Fruit fly (Drosophila melanogaster) whole organism, embryonic: ENCODE results near the gene Arl5.

ENCODE experiments used
- ATbp ChIP-seq: fragments of 200-800 bp; sonication (Bioruptor generic); optimal IDR thresholded peaks from 2 replicates; lab custom pipeline; 2017; ENCODE audit warnings: missing biosample characterization, mild to moderate bottlenecking, missing genetic modification characterization, missing genetic modification reagents
- Atf6 ChIP-seq: fragments of 200-800 bp; sonication (Bioruptor generic); IDR thresholded peaks from 2 replicates; pipeline ENCODE4 v1.3.6; 2022; ENCODE audit warnings: missing biosample characterization, missing genetic modification characterization
- Blimp-1 ChIP-seq: fragments of 200-800 bp; sonication (Bioruptor generic); optimal IDR thresholded peaks from 3 replicates; lab custom pipeline; 2018; ENCODE audit warnings: missing biosample characterization, missing genetic modification characterization, mild to moderate bottlenecking, moderate library complexity, missing genetic modification reagents
- CG13775 ChIP-seq: fragments of 200-800 bp; sonication (Bioruptor generic); optimal IDR thresholded peaks from 3 replicates; lab custom pipeline; 2017; ENCODE audit warnings: missing biosample characterization, mild to moderate bottlenecking, missing genetic modification characterization
- CG14441 ChIP-seq: fragments of 200-800 bp; sonication (Bioruptor generic); IDR thresholded peaks from 2 replicates; pipeline ENCODE4 v1.3.6; 2022; ENCODE audit warnings: missing biosample characterization, missing genetic modification characterization
- CG15601 ChIP-seq: fragments of 200-800 bp; sonication (Bioruptor generic); optimal IDR thresholded peaks from 3 replicates; lab custom pipeline; 2019; ENCODE audit warnings: missing biosample characterization, mild to moderate bottlenecking, missing genetic modification characterization, moderate library complexity
- CG16815 ChIP-seq: fragments of 200-800 bp; sonication (Bioruptor generic); optimal IDR thresholded peaks from 3 replicates; lab custom pipeline; 2017; ENCODE audit warnings: missing biosample characterization, mild to moderate bottlenecking, missing genetic modification characterization
- CG17186 ChIP-seq: fragments of 200-800 bp; sonication (Bioruptor generic); optimal IDR thresholded peaks from 3 replicates; lab custom pipeline; 2017; ENCODE audit warnings: missing biosample characterization, missing genetic modification reagents, missing genetic modification characterization
- CG17612 ChIP-seq: fragments of 200-800 bp; sonication (Bioruptor generic); IDR thresholded peaks from 2 replicates; pipeline ENCODE4 v1.3.6; 2022; ENCODE audit warnings: missing biosample characterization, missing genetic modification characterization
- CG2199 ChIP-seq: fragments of 200-800 bp; sonication (Bioruptor generic); IDR thresholded peaks from 3 replicates; pipeline ENCODE4 v1.3.6; 2022; ENCODE audit warnings: missing biosample characterization, missing genetic modification characterization
- CG30431 ChIP-seq: fragments of 200-800 bp; sonication (Bioruptor generic); optimal IDR thresholded peaks from 2 replicates; lab custom pipeline; 2017; ENCODE audit warnings: missing biosample characterization, missing genetic modification characterization
- CG31224 ChIP-seq: fragments of 200-800 bp; sonication (Bioruptor generic); IDR thresholded peaks from 2 replicates; pipeline ENCODE4 v1.3.6; 2022; ENCODE audit warnings: missing biosample characterization, missing genetic modification characterization
- CG31388 ChIP-seq: fragments of 200-800 bp; sonication (Bioruptor generic); optimal IDR thresholded peaks from 2 replicates; lab custom pipeline; 2016; ENCODE audit warnings: missing biosample characterization, missing genetic modification characterization
- CG3847 ChIP-seq: fragments of 200-800 bp; sonication (Bioruptor generic); IDR thresholded peaks from 2 replicates; pipeline ENCODE4 v1.3.6; 2022; ENCODE audit warnings: missing biosample characterization, missing genetic modification characterization
- CG4404 ChIP-seq: fragments of 200-800 bp; sonication (Bioruptor generic); IDR thresholded peaks from 2 replicates; pipeline ENCODE4 v1.3.6; 2022; ENCODE audit warnings: missing biosample characterization, missing genetic modification characterization
- CG6791 ChIP-seq: fragments of 200-800 bp; sonication (Bioruptor generic); IDR thresholded peaks from 3 replicates; pipeline ENCODE4 v1.3.6; 2022; ENCODE audit warnings: missing biosample characterization, missing genetic modification characterization; ENCODE audit not compliant: partially characterized antibody
- CG7271 ChIP-seq: fragments of 200-800 bp; sonication (Bioruptor generic); optimal IDR thresholded peaks from 2 replicates; lab custom pipeline; 2018; ENCODE audit warnings: missing biosample characterization, mild to moderate bottlenecking, missing genetic modification characterization, moderate library complexity
- CG7745 ChIP-seq: fragments of 200-800 bp; sonication (Bioruptor generic); optimal IDR thresholded peaks from 2 replicates; lab custom pipeline; 2018; ENCODE audit warnings: missing biosample characterization, mild to moderate bottlenecking, missing genetic modification characterization, moderate library complexity
- CG8290 ChIP-seq, 3 experiments: fragments of 200-800 bp; sonication (Bioruptor generic); optimal IDR thresholded peaks; 2 replicates each; lab custom pipeline; 2016 to 2019; ENCODE audit warnings: missing biosample characterization in 3 of 3, missing genetic modification characterization in 3 of 3, mild to moderate bottlenecking in 2 of 3, moderate library complexity in 1 of 3
- Chrac-16 ChIP-seq: fragments of 200-800 bp; sonication (Bioruptor generic); optimal IDR thresholded peaks from 3 replicates; lab custom pipeline; 2016; ENCODE audit warnings: missing biosample characterization, missing genetic modification characterization
- CkIIα-i1 ChIP-seq: fragments of 200-800 bp; sonication (Bioruptor generic); IDR thresholded peaks from 2 replicates; pipeline ENCODE4 v1.3.6; 2022; ENCODE audit warnings: missing biosample characterization, missing genetic modification characterization
- CoRest ChIP-seq: fragments of 200-800 bp; sonication (Bioruptor generic); optimal IDR thresholded peaks from 3 replicates; lab custom pipeline; 2018; ENCODE audit warnings: missing biosample characterization, mild to moderate bottlenecking, missing genetic modification characterization, moderate library complexity
- Dip2 ChIP-seq: fragments of 200-800 bp; sonication (Bioruptor generic); IDR thresholded peaks from 2 replicates; pipeline ENCODE4 v1.3.6; 2022; ENCODE audit warnings: missing biosample characterization, missing genetic modification characterization
- Dp ChIP-seq: fragments of 200-800 bp; sonication (Bioruptor generic); optimal IDR thresholded peaks from 2 replicates; lab custom pipeline; 2018; ENCODE audit warnings: missing biosample characterization, mild to moderate bottlenecking, missing genetic modification characterization, moderate library complexity
- Fer3 ChIP-seq: fragments of 200-800 bp; sonication (Bioruptor generic); optimal IDR thresholded peaks from 2 replicates; lab custom pipeline; 2018; ENCODE audit warnings: missing biosample characterization, mild to moderate bottlenecking, missing genetic modification characterization, moderate library complexity
- Hr51 ChIP-seq, 2 experiments: fragments of 200-800 bp; sonication (Bioruptor generic); optimal IDR thresholded peaks; 2 replicates in 1 of 2; 3 replicates in 1 of 2; lab custom pipeline; 2016 to 2018; ENCODE audit warnings: missing biosample characterization in 2 of 2, missing genetic modification characterization in 2 of 2, mild to moderate bottlenecking in 1 of 2, moderate library complexity in 1 of 2
- MESR4 ChIP-seq: fragments of 200-800 bp; sonication (Bioruptor generic); optimal IDR thresholded peaks from 2 replicates; lab custom pipeline; 2018; ENCODE audit warnings: missing biosample characterization, mild to moderate bottlenecking, missing genetic modification characterization, moderate library complexity
- NFAT ChIP-seq: fragments of 200-800 bp; sonication (Bioruptor generic); IDR thresholded peaks from 2 replicates; pipeline ENCODE4 v1.3.6; 2022; ENCODE audit warnings: missing biosample characterization, missing genetic modification characterization
- Poxn ChIP-seq: fragments of 200-800 bp; sonication (Bioruptor generic); IDR thresholded peaks from 2 replicates; pipeline ENCODE4 v1.3.6; 2022; ENCODE audit warnings: missing biosample characterization, missing genetic modification characterization
- Sry-δ ChIP-seq: fragments of 200-800 bp; sonication (Bioruptor generic); optimal IDR thresholded peaks from 2 replicates; lab custom pipeline; 2016; ENCODE audit warnings: missing biosample characterization, missing genetic modification characterization
- Stat92E ChIP-seq, 3 experiments: fragments of >200 bp in 2 of 3; fragments of 200-800 bp in 1 of 3; sonication (Bioruptor generic) in 1 of 3; optimal IDR thresholded peaks; 2 replicates each; lab custom pipeline; 2017 to 2019; ENCODE audit warnings: missing biosample characterization in 3 of 3, missing genetic modification characterization in 3 of 3, mild to moderate bottlenecking in 1 of 3, moderate library complexity in 1 of 3
- TFAM ChIP-seq: fragments of 200-800 bp; sonication (Bioruptor generic); optimal IDR thresholded peaks from 2 replicates; lab custom pipeline; 2017; ENCODE audit warnings: missing biosample characterization, missing genetic modification characterization, inconsistent platforms
- Tbp ChIP-seq: fragments of >200 bp; optimal IDR thresholded peaks from 2 replicates; lab custom pipeline; 2018; ENCODE audit warnings: missing biosample characterization, missing genetic modification characterization
- crol ChIP-seq: fragments of 200-800 bp; sonication (Bioruptor generic); IDR thresholded peaks from 2 replicates; pipeline ENCODE4 v1.3.6; 2022; ENCODE audit warnings: missing biosample characterization, missing genetic modification characterization
- ftz-f1 ChIP-seq: fragments of 200-800 bp; sonication (Bioruptor generic); optimal IDR thresholded peaks from 2 replicates; lab custom pipeline; 2016; ENCODE audit warnings: missing biosample characterization, missing genetic modification characterization
- gcm ChIP-seq: fragments of 200-800 bp; sonication (Bioruptor generic); optimal IDR thresholded peaks from 2 replicates; lab custom pipeline; 2019; ENCODE audit warnings: missing biosample characterization, mild to moderate bottlenecking, missing genetic modification characterization, moderate library complexity
- lab ChIP-seq: fragments of 200-800 bp; sonication (Bioruptor generic); optimal IDR thresholded peaks from 3 replicates; lab custom pipeline; 2017; ENCODE audit warnings: missing biosample characterization, missing genetic modification characterization, mild to moderate bottlenecking, moderate library complexity, missing genetic modification reagents
- lmd ChIP-seq: fragments of 200-800 bp; sonication (Bioruptor generic); IDR thresholded peaks from 2 replicates; pipeline ENCODE4 v1.3.6; 2022; ENCODE audit warnings: missing biosample characterization, missing genetic modification characterization
- mam ChIP-seq: fragments of 200-800 bp; sonication (Bioruptor generic); optimal IDR thresholded peaks from 3 replicates; lab custom pipeline; 2016; ENCODE audit warnings: missing biosample characterization, missing genetic modification characterization
- mld ChIP-seq: fragments of 200-800 bp; sonication (Bioruptor generic); IDR thresholded peaks from 3 replicates; pipeline ENCODE4 v1.3.6; 2022; ENCODE audit warnings: missing biosample characterization, missing genetic modification characterization; ENCODE audit not compliant: partially characterized antibody
- org-1 ChIP-seq: fragments of 200-800 bp; sonication (Bioruptor generic); optimal IDR thresholded peaks from 2 replicates; lab custom pipeline; 2017; ENCODE audit warnings: missing biosample characterization, missing genetic modification characterization
- pfk ChIP-seq: fragments of 200-800 bp; sonication (Bioruptor generic); optimal IDR thresholded peaks from 2 replicates; lab custom pipeline; 2018; ENCODE audit warnings: missing biosample characterization, mild to moderate bottlenecking, missing genetic modification characterization, moderate library complexity
- pros ChIP-seq: fragments of 200-800 bp; sonication (Bioruptor generic); optimal IDR thresholded peaks from 3 replicates; lab custom pipeline; 2019; ENCODE audit warnings: missing biosample characterization, mild to moderate bottlenecking, missing genetic modification characterization, moderate library complexity
- psq ChIP-seq: fragments of 200-800 bp; sonication (Bioruptor generic); optimal IDR thresholded peaks from 2 replicates; lab custom pipeline; 2017; ENCODE audit warnings: missing biosample characterization, missing genetic modification characterization
- schlank ChIP-seq: fragments of 200-800 bp; sonication (Bioruptor generic); optimal IDR thresholded peaks from 2 replicates; lab custom pipeline; 2018; ENCODE audit warnings: missing biosample characterization, mild to moderate bottlenecking, missing genetic modification characterization
- sens ChIP-seq: fragments of 200-800 bp; sonication (Bioruptor generic); peaks from one replicate; lab custom pipeline; 2016; ENCODE audit warnings: missing biosample characterization, missing genetic modification characterization
- slbo ChIP-seq: fragments of 200-800 bp; sonication (Bioruptor generic); IDR thresholded peaks from 2 replicates; pipeline ENCODE4 v1.3.6; 2022; ENCODE audit warnings: missing biosample characterization, missing genetic modification characterization
- tup ChIP-seq: fragments of 200-800 bp; sonication (Bioruptor generic); optimal IDR thresholded peaks from 2 replicates; lab custom pipeline; 2016; ENCODE audit warnings: missing biosample characterization, mild to moderate bottlenecking, missing genetic modification characterization, moderate library complexity

Gene Arl5

DNA sequence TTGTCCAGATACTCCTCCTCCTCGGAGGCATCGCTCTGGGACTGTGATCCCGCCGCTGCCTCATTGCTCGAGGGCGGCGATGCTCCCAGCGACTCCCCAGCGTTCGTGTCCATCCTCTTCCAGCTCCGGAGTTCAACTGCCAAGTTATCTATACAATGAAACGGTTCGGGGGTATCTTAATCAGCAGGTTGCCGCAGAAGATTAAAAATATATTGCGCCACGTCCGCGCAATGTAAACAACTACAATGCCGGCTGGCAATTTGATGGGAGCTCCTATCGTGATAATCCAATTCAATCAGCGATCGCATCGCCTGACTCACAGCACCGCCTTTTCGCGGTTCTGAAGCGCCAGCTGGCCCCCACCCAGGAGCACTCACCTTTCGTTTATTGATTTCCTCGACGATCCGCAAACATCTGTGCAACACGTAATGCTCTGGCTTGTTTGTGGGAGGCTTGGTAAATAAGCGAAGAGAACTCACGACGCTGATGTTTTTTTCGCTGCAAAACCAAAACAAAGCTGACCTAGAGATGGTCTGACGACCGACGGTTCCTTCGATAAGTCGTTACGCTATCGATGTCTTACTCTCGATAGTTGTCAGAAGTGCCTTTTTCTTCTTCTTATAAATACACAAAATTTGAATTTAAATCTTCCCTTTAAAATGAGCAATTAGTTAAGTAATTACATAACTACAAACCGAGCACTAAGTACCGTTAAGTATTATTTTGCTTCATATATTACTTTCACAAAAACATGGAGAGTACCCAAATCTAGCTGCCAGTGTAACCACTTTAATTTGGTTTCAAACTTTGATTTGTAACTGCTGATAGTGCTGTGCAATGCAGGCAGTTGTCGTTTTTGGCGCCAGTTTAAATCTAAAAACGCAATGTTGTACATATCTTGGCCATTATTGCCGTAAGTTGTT is 10.0 kb downstream of the Arl5 start, which contains the start of gene cert (continued):
- TF ChIP-seq MESR4 (GFP tag; lab: Kevin White, UChicago) = peak; percentile 72
- TF ChIP-seq CG16815 = no peak
- no peak for TF ChIP-seq schlank (tag; lab: Kevin White, UChicago)
- no peak for TF ChIP-seq gcm (GFP tag; lab: Kevin White, UChicago)
- peak; percentile 33 for TF ChIP-seq CG13775 (GFP tag; lab: Kevin White, UChicago)
- no peak for TF ChIP-seq pfk (GFP tag; lab: Kevin White, UChicago)
- peak; percentile 89 for TF ChIP-seq CG6791
- TF ChIP-seq CG31388 (GFP tag; lab: Kevin White, UChicago) = no peak
- TF ChIP-seq CG2199 (GFP tag; lab: Robert Waterston, UW) = no peak
- TF ChIP-seq mam (GFP tag; lab: Kevin White, UChicago) = peak; percentile 53
- peak; percentile 54; the same call in 1 of the 2 replicates for TF ChIP-seq slbo
- no peak for TF ChIP-seq CG15601 (tag; lab: Kevin White, UChicago)
- TF ChIP-seq lmd (GFP tag; lab: Robert Waterston, UW) = no peak
- peak; percentile 87 for TF ChIP-seq Dp
- TF ChIP-seq psq (GFP tag; lab: Kevin White, UChicago) = no peak
- no peak for TF ChIP-seq CG14441 (GFP tag; lab: Robert Waterston, UW)
- no peak for TF ChIP-seq org-1 (GFP tag; lab: Kevin White, UChicago)
- no peak for TF ChIP-seq Poxn (GFP tag; lab: Robert Waterston, UW)
- no peak for TF ChIP-seq Fer3 (tag; lab: Kevin White, UChicago)
- no peak for TF ChIP-seq CG4404 (GFP tag; lab: Robert Waterston, UW)
- TF ChIP-seq Stat92E (GFP tag; optimal IDR thresholded peaks at IDR 0.05; lab: Kevin White, UChicago) = no peak
- peak; percentile 33 for TF ChIP-seq CoRest
- TF ChIP-seq ftz-f1 (GFP tag; lab: Kevin White, UChicago) = no peak
- no peak for TF ChIP-seq ATbp (GFP tag; lab: Kevin White, UChicago)
- TF ChIP-seq Atf6 (GFP tag; lab: Robert Waterston, UW) = 0 out of 2 replicates have a peak, but pooled peaks have one; percentile 14
- TF ChIP-seq CG31224 (GFP tag; lab: Robert Waterston, UW) = no peak
- TF ChIP-seq NFAT = no peak
- TF ChIP-seq pros = no peak
- TF ChIP-seq crol (GFP tag; lab: Robert Waterston, UW) = no peak
- TF ChIP-seq CG7271 (tag; lab: Kevin White, UChicago) = no peak
- no peak for TF ChIP-seq Tbp (GFP tag; lab: Kevin White, UChicago)
- peak; percentile 98 for TF ChIP-seq Sry-δ (GFP tag; lab: Kevin White, UChicago)
- TF ChIP-seq sens (GFP tag; lab: Kevin White, UChicago) = peak; percentile 93
- no peak for TF ChIP-seq Dip2
- no peak for TF ChIP-seq TFAM (GFP tag; lab: Kevin White, UChicago)
- no peak for TF ChIP-seq CG30431 (GFP tag; lab: Kevin White, UChicago)
- TF ChIP-seq tup (GFP tag; lab: Kevin White, UChicago) = no peak
- peak; percentile 49 for TF ChIP-seq CG3847
- TF ChIP-seq CG17186 (GFP tag; lab: Kevin White, UChicago) = peak; percentile 13
- TF ChIP-seq lab (GFP tag; lab: Kevin White, UChicago) = no peak
- TF ChIP-seq CG17612 = no peak
- no peak for TF ChIP-seq CG7745 (tag; lab: Kevin White, UChicago)
- TF ChIP-seq Chrac-16 (GFP tag; lab: Kevin White, UChicago) = peak; percentile 22
- no peak for TF ChIP-seq Blimp-1 (GFP tag; lab: Kevin White, UChicago)
- TF ChIP-seq CkIIα-i1 (GFP tag; lab: Robert Waterston, UW) = no peak
- TF ChIP-seq CG8290 (GFP tag; optimal IDR thresholded peaks at IDR 0.05; lab: Kevin White, UChicago) = no peak
- TF ChIP-seq CG8290 (tag; optimal IDR thresholded peaks at IDR 0.05; lab: Kevin White, UChicago) = no peak
- no peak for TF ChIP-seq Hr51 (GFP tag; optimal IDR thresholded peaks at IDR 0.05; lab: Kevin White, UChicago)
- TF ChIP-seq mld (GFP tag; lab: Robert Waterston, UW) = peak; percentile 83; the same call in 2 of the 3 replicates
